Worm (Caenorhabditis elegans) whole organism, L4 larva: ENCODE results near the gene ZK632.12.
A peak's percentile ranks its signal among the peaks of the same experiment; 100 is the strongest.

Experiments used
- F26F4.8 ChIP-seq: fragments of 200-800 bp; sonication (Bioruptor generic); conservative IDR thresholded peaks from 2 replicates; pipeline ENCODE4 v1.3.6; 2022; ENCODE audit warnings: missing genetic modification characterization, missing compliant biosample characterization
- F49E8.2 ChIP-seq: sonication (generic microtip); optimal IDR thresholded peaks from 2 replicates; lab custom pipeline; 2016; ENCODE audit warnings: missing compliant biosample characterization, mild to moderate bottlenecking, missing genetic modification characterization, borderline replicate concordance
- R02D3.7 ChIP-seq: fragments of 150-350 bp; sonication (generic microtip); optimal IDR thresholded peaks from 3 replicates; lab custom pipeline; 2014; ENCODE audit warnings: missing biosample characterization, missing genetic modification characterization
- T20F7.1 ChIP-seq: fragments of 200-800 bp; sonication (Bioruptor generic); optimal IDR thresholded peaks from 2 replicates; lab custom pipeline; 2018; ENCODE audit warnings: mild to moderate bottlenecking, missing genetic modification characterization, missing compliant biosample characterization
- T26A8.4 ChIP-seq: fragments of 200-800 bp; sonication (Bioruptor generic); IDR thresholded peaks from 2 replicates; pipeline ENCODE4 v1.3.6; 2022; ENCODE audit warnings: missing genetic modification characterization, missing compliant biosample characterization
- Y48G9A.11 ChIP-seq: fragments of 200-800 bp; sonication (Bioruptor generic); IDR thresholded peaks from 2 replicates; pipeline ENCODE4 v1.3.6; 2022; ENCODE audit warnings: missing genetic modification reagents, missing genetic modification characterization, missing compliant biosample characterization
- Y5F2A.4 ChIP-seq: fragments of 200-800 bp; sonication (Bioruptor generic); optimal IDR thresholded peaks from 2 replicates; lab custom pipeline; 2018; ENCODE audit warnings: mild to moderate bottlenecking, missing genetic modification characterization, missing compliant biosample characterization
- ZK337.2 ChIP-seq: fragments of 200-800 bp; sonication (Bioruptor generic); IDR thresholded peaks from 2 replicates; pipeline ENCODE4 v1.3.6; 2022; ENCODE audit warnings: missing genetic modification reagents, missing genetic modification characterization, missing compliant biosample characterization
- ZK546.5 ChIP-seq, 2 experiments: sonication (generic microtip); optimal IDR thresholded peaks; 2 replicates each; lab custom pipeline; 2017; ENCODE audit warnings: missing biosample characterization in 2 of 2, missing genetic modification characterization in 2 of 2
- aly-2 ChIP-seq: sonication (generic microtip); optimal IDR thresholded peaks from 2 replicates; lab custom pipeline; 2018; ENCODE audit warnings: missing biosample characterization, missing genetic modification characterization
- ceh-28 ChIP-seq: fragments of 150-350 bp; optimal IDR thresholded peaks from 2 replicates; lab custom pipeline; 2014; ENCODE audit warnings: missing biosample characterization, missing genetic modification reagents, missing genetic modification characterization
- ceh-32 ChIP-seq: sonication (generic microtip); optimal IDR thresholded peaks from 2 replicates; lab custom pipeline; 2016; ENCODE audit warnings: mild to moderate bottlenecking, missing genetic modification characterization, missing compliant biosample characterization; ENCODE audit not compliant: poor library complexity
- ctbp-1 ChIP-seq: fragments of 200-800 bp; sonication (Bioruptor generic); IDR thresholded peaks from 2 replicates; pipeline ENCODE4 v1.3.6; 2022; ENCODE audit warnings: missing genetic modification reagents, missing genetic modification characterization, missing compliant biosample characterization
- daf-12 ChIP-seq: fragments of 150-350 bp; optimal IDR thresholded peaks from 2 replicates; lab custom pipeline; 2014; ENCODE audit warnings: missing biosample characterization, missing genetic modification reagents, missing genetic modification characterization
- daf-16 ChIP-seq, 3 experiments: sonication (generic microtip); optimal IDR thresholded peaks; 2 replicates each; lab custom pipeline; 2016 to 2017; ENCODE audit warnings: missing genetic modification characterization in 3 of 3, missing genetic modification reagents in 3 of 3, mild to moderate bottlenecking in 2 of 3, missing compliant biosample characterization in 2 of 3, missing biosample characterization in 1 of 3, moderate library complexity in 1 of 3
- daf-19 ChIP-seq: fragments of 200-800 bp; sonication (Bioruptor generic); conservative IDR thresholded peaks from 2 replicates; pipeline ENCODE4 v1.3.6; 2022; ENCODE audit warnings: missing genetic modification characterization, missing compliant biosample characterization
- daf-8 ChIP-seq: fragments of 200-800 bp; sonication (Bioruptor generic); IDR thresholded peaks from 2 replicates; pipeline ENCODE4 v1.3.6; 2022; ENCODE audit warnings: missing genetic modification characterization, missing compliant biosample characterization
- dmd-6 ChIP-seq: fragments of 200-800 bp; sonication (Bioruptor generic); IDR thresholded peaks from 2 replicates; pipeline ENCODE4 v1.3.6; 2022; ENCODE audit warnings: missing genetic modification reagents, missing genetic modification characterization, missing compliant biosample characterization
- dpl-1 ChIP-seq: fragments of 150-350 bp; optimal IDR thresholded peaks from 2 replicates; lab custom pipeline; 2014; ENCODE audit warnings: missing biosample characterization, missing genetic modification reagents, missing genetic modification characterization
- duxl-1 ChIP-seq: sonication (generic microtip); optimal IDR thresholded peaks from 2 replicates; lab custom pipeline; 2016; ENCODE audit warnings: mild to moderate bottlenecking, missing genetic modification characterization, moderate library complexity, missing compliant biosample characterization; ENCODE audit not compliant: poor library complexity
- dve-1 ChIP-seq: sonication (generic microtip); optimal IDR thresholded peaks from 2 replicates; lab custom pipeline; 2017; ENCODE audit warnings: antibody characterized with exemption, mild to moderate bottlenecking, missing genetic modification characterization, missing compliant biosample characterization; ENCODE audit not compliant: insufficient read depth
- egl-27 ChIP-seq: sonication (generic microtip); optimal IDR thresholded peaks from 3 replicates; lab custom pipeline; 2017; ENCODE audit warnings: missing biosample characterization, missing genetic modification reagents, missing genetic modification characterization
- egl-43 ChIP-seq: fragments of 200-800 bp; sonication (Bioruptor generic); IDR thresholded peaks from 2 replicates; pipeline ENCODE4 v1.3.6; 2022; ENCODE audit warnings: missing genetic modification reagents, missing genetic modification characterization, missing compliant biosample characterization
- fos-1 ChIP-seq: fragments of 150-350 bp; optimal IDR thresholded peaks from 2 replicates; lab custom pipeline; 2014; ENCODE audit warnings: missing biosample characterization, missing genetic modification characterization
- hlh-11 ChIP-seq: fragments of 200-800 bp; sonication (Bioruptor generic); optimal IDR thresholded peaks from 2 replicates; lab custom pipeline; 2018; ENCODE audit warnings: mild to moderate bottlenecking, missing genetic modification characterization, missing compliant biosample characterization
- lim-7 ChIP-seq: fragments of 200-800 bp; sonication (Bioruptor generic); IDR thresholded peaks from 2 replicates; pipeline ENCODE4 v1.3.6; 2022; ENCODE audit warnings: missing genetic modification characterization, missing compliant biosample characterization
- lin-39 ChIP-seq: fragments of 150-350 bp; optimal IDR thresholded peaks from 2 replicates; lab custom pipeline; 2014; ENCODE audit warnings: missing biosample characterization, missing genetic modification reagents, missing genetic modification characterization
- lir-3 ChIP-seq: sonication (generic microtip); optimal IDR thresholded peaks from 2 replicates; lab custom pipeline; 2016; ENCODE audit warnings: mild to moderate bottlenecking, missing genetic modification characterization, missing compliant biosample characterization
- lsy-2 ChIP-seq, 2 experiments: fragments of 150-350 bp in 1 of 2; sonication (generic microtip) in 1 of 2; optimal IDR thresholded peaks; 2 replicates each; lab custom pipeline; 2014 to 2017; ENCODE audit warnings: missing biosample characterization in 2 of 2, missing genetic modification characterization in 2 of 2
- madf-9 ChIP-seq: fragments of 200-800 bp; sonication (Bioruptor generic); conservative IDR thresholded peaks from 2 replicates; pipeline ENCODE4 v1.3.6; 2022; ENCODE audit warnings: missing genetic modification reagents, missing genetic modification characterization, missing compliant biosample characterization
- mdl-1 ChIP-seq, 2 experiments: fragments of 150-350 bp in 1 of 2; sonication (generic microtip) in 1 of 2; optimal IDR thresholded peaks; 2 replicates each; lab custom pipeline; 2014 to 2017; ENCODE audit warnings: missing biosample characterization in 2 of 2, missing genetic modification characterization in 2 of 2
- mdt-29 ChIP-seq: fragments of 200-800 bp; sonication (Bioruptor generic); IDR thresholded peaks from 2 replicates; pipeline ENCODE4 v1.3.6; 2022; ENCODE audit warnings: missing genetic modification reagents, missing genetic modification characterization, missing compliant biosample characterization
- mep-1 ChIP-seq: fragments of 150-350 bp; sonication (generic microtip); optimal IDR thresholded peaks from 3 replicates; lab custom pipeline; 2014; ENCODE audit warnings: missing biosample characterization, missing genetic modification characterization
- mes-2 ChIP-seq: sonication (generic microtip); optimal IDR thresholded peaks from 2 replicates; lab custom pipeline; 2016; ENCODE audit warnings: missing genotype, mild to moderate bottlenecking, missing genetic modification characterization, missing compliant biosample characterization; ENCODE audit not compliant: poor library complexity, severe bottlenecking
- mxl-2 ChIP-seq: fragments of 200-800 bp; sonication (Bioruptor generic); conservative IDR thresholded peaks from 2 replicates; pipeline ENCODE4 v1.3.6; 2022; ENCODE audit warnings: missing genetic modification reagents, missing genetic modification characterization, missing compliant biosample characterization
- mxl-3 ChIP-seq: fragments of 200-800 bp; sonication (Bioruptor generic); optimal IDR thresholded peaks from 2 replicates; lab custom pipeline; 2018; ENCODE audit warnings: mild to moderate bottlenecking, missing genetic modification characterization, missing compliant biosample characterization
- nhr-10 ChIP-seq: fragments of 150-350 bp; optimal IDR thresholded peaks from 2 replicates; lab custom pipeline; 2014; ENCODE audit warnings: missing biosample characterization, missing genetic modification characterization
- nhr-102 ChIP-seq: sonication (generic microtip); optimal IDR thresholded peaks from 2 replicates; lab custom pipeline; 2016; ENCODE audit warnings: mild to moderate bottlenecking, missing genetic modification characterization, moderate library complexity, missing compliant biosample characterization
- nhr-76 ChIP-seq: fragments of 150-350 bp; optimal IDR thresholded peaks from 2 replicates; lab custom pipeline; 2014; ENCODE audit warnings: missing biosample characterization, missing genetic modification characterization
- nhr-77 ChIP-seq: fragments of 150-350 bp; optimal IDR thresholded peaks from 2 replicates; lab custom pipeline; 2014; ENCODE audit warnings: missing biosample characterization, missing genetic modification characterization
- php-3 ChIP-seq: fragments of 200-800 bp; sonication (Bioruptor generic); IDR thresholded peaks from 2 replicates; pipeline ENCODE4 v1.3.6; 2022; ENCODE audit warnings: missing genetic modification reagents, missing genetic modification characterization, missing compliant biosample characterization
- rbr-2 ChIP-seq: sonication (generic microtip); optimal IDR thresholded peaks from 2 replicates; lab custom pipeline; 2016; ENCODE audit warnings: missing genotype, missing genetic modification characterization, missing compliant biosample characterization
- sdz-12 ChIP-seq: fragments of 200-800 bp; sonication (Bioruptor generic); optimal IDR thresholded peaks from 2 replicates; lab custom pipeline; 2018; ENCODE audit warnings: mild to moderate bottlenecking, missing genetic modification characterization, missing compliant biosample characterization
- set-16 ChIP-seq: fragments of 200-800 bp; sonication (Bioruptor generic); IDR thresholded peaks from 2 replicates; pipeline ENCODE4 v1.3.6; 2022; ENCODE audit warnings: missing genetic modification reagents, missing genetic modification characterization, missing compliant biosample characterization
- snpc-1.2 ChIP-seq: fragments of 200-800 bp; sonication (Bioruptor generic); IDR thresholded peaks from 2 replicates; pipeline ENCODE4 v1.3.6; 2022; ENCODE audit warnings: missing genetic modification reagents, missing genetic modification characterization, missing compliant biosample characterization
- unc-39 ChIP-seq: sonication (generic microtip); optimal IDR thresholded peaks from 2 replicates; lab custom pipeline; 2017; ENCODE audit warnings: missing biosample characterization, missing genetic modification characterization
- unc-62 ChIP-seq, 3 experiments: fragments of 150-350 bp in 1 of 3; sonication (generic microtip); optimal IDR thresholded peaks in 2 of 3; peaks in 1 of 3; 1 replicate in 1 of 3; 2 replicates in 2 of 3; lab custom pipeline; 2014 to 2017; ENCODE audit warnings: missing biosample characterization in 3 of 3, missing genetic modification characterization in 3 of 3, missing genetic modification reagents in 3 of 3, missing genotype in 1 of 3
- zag-1 ChIP-seq: fragments of 150-350 bp; optimal IDR thresholded peaks from 2 replicates; lab custom pipeline; 2014; ENCODE audit warnings: missing biosample characterization, missing genetic modification characterization
- zip-2 ChIP-seq: fragments of 150-350 bp; optimal IDR thresholded peaks from 2 replicates; lab custom pipeline; 2014; ENCODE audit warnings: missing biosample characterization, missing genetic modification characterization
- ztf-7 ChIP-seq: fragments of 150-350 bp; optimal IDR thresholded peaks from 2 replicates; lab custom pipeline; 2014; ENCODE audit warnings: missing biosample characterization, missing genetic modification characterization

ZK632.12 gene

DNA sequence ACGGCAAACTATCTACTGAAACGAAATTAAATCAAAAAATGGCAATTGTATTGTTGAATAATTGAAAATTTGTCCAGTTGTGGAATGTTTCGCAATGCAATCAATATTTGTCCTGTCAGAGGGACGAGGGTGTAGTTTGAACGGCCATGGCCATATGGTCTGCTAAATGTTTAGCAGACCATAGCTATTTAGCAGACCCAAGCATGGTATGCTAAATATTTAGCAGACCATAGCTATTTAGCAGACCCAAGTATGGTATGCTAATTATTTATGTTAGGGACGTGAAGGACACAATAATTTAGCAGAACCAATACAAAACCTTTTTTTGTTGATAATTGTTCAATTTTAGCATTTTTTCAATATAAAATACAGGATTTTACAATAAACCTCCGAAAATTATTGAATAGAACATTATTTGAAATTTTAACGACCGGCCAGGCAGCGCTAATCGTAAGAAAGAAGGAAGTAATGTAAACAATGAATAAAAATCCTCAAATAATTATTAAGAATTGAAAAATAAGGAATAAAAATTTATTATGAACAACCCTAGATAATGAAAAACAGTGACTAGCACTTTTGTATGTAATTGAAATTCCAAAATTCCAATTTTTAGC, 25.5 kb upstream of the ZK632.12 start, which contains the start of gene riok-3 (continued):
- TF ChIP-seq zip-2 (tag; lab: Kevin White, UChicago) (peak; percentile 87), Y48G9A.11 (GFP tag; lab: Robert Waterston, UW) (no peak), ceh-28 (tag; lab: Kevin White, UChicago) (no peak), madf-9 (GFP tag; lab: Robert Waterston, UW) (no peak), nhr-102 (tag; lab: Kevin White, UChicago) (peak; percentile 35), set-16 (no peak), hlh-11 (tag; lab: Kevin White, UChicago) (peak; percentile 1), dve-1 (tag; lab: Kevin White, UChicago) (peak; percentile 1), rbr-2 (no peak), T26A8.4 (GFP tag; lab: Robert Waterston, UW) (peak; percentile 78), lim-7 (GFP tag; lab: Robert Waterston, UW) (no peak), mes-2 (tag; lab: Kevin White, UChicago) (peak; percentile 47), fos-1 (tag; lab: Kevin White, UChicago) (no peak), daf-16 (GFP tag; optimal IDR thresholded peaks at IDR 0.05; lab: Kevin White, UChicago) (no peak), daf-16 (tag; optimal IDR thresholded peaks at IDR 0.05; lab: Kevin White, UChicago) (no peak), daf-19 (no peak), unc-39 (tag; lab: Kevin White, UChicago) (no peak), ZK546.5 (tag; optimal IDR thresholded peaks at IDR 0.05; lab: Kevin White, UChicago) (no peak), egl-43 (no peak), nhr-76 (tag; lab: Kevin White, UChicago) (no peak), lir-3 (no peak), zag-1 (tag; lab: Kevin White, UChicago) (no peak), sdz-12 (GFP tag; lab: Kevin White, UChicago) (no peak), nhr-77 (tag; lab: Kevin White, UChicago) (peak; percentile 39), R02D3.7 (tag; lab: Kevin White, UChicago) (no peak), F26F4.8 (GFP tag; lab: Robert Waterston, UW) (no peak), egl-27 (no peak), mep-1 (peak; percentile 33), Y5F2A.4 (GFP tag; lab: Kevin White, UChicago) (no peak), snpc-1.2 (GFP tag; lab: Robert Waterston, UW) (no peak), nhr-10 (tag; lab: Kevin White, UChicago) (no peak), F49E8.2 (tag; lab: Kevin White, UChicago) (no peak), ctbp-1 (GFP tag; lab: Robert Waterston, UW) (no peak), mxl-3 (GFP tag; lab: Kevin White, UChicago) (no peak), mdl-1 (tag; optimal IDR thresholded peaks at IDR 0.05; lab: Kevin White, UChicago) (no peak), ztf-7 (tag; lab: Kevin White, UChicago) (no peak), lsy-2 (tag; optimal IDR thresholded peaks at IDR 0.05; lab: Kevin White, UChicago) (peak in 1 of 2 experiments; percentile 51), aly-2 (tag; lab: Kevin White, UChicago) (no peak), lin-39 (no peak), daf-12 (tag; lab: Kevin White, UChicago) (no peak), T20F7.1 (GFP tag; lab: Kevin White, UChicago) (peak; percentile 40), mdt-29 (GFP tag; lab: Robert Waterston, UW) (0 out of 2 replicates have a peak, but pooled peaks have one; percentile 8), dpl-1 (GFP tag; lab: Kevin White, UChicago) (no peak), unc-62 (GFP tag; optimal IDR thresholded peaks at IDR 0.05 in 1 of 2; lab: Kevin White, UChicago) (peak in 1 of 2 experiments; percentile 25), unc-62 (tag; optimal IDR thresholded peaks at IDR 0.05; lab: Kevin White, UChicago) (no peak), mxl-2 (GFP tag; lab: Robert Waterston, UW) (no peak), dmd-6 (no peak), php-3 (GFP tag; lab: Robert Waterston, UW) (peak; percentile 55; the same call in 1 of the 2 replicates), ceh-32 (tag; lab: Kevin White, UChicago) (no peak), ZK337.2 (GFP tag; lab: Robert Waterston, UW) (no peak), daf-8 (no peak), duxl-1 (tag; lab: Kevin White, UChicago) (no peak)
